Fruit fly (Drosophila melanogaster) whole organism, embryonic: Measurements from ENCODE around the gene mRpL28.

ENCODE experiments used
- Asciz ChIP-seq: fragments of 200-800 bp; sonication (Bioruptor generic); optimal IDR thresholded peaks from 2 replicates; lab custom pipeline; 2017; ENCODE audit warnings: missing biosample characterization, mild to moderate bottlenecking, missing genetic modification characterization, missing genetic modification reagents
- B-H1 ChIP-seq: fragments of 200-800 bp; sonication (Bioruptor generic); IDR thresholded peaks from 3 replicates; pipeline ENCODE4 v1.3.6; 2022; ENCODE audit warnings: missing biosample characterization, missing genetic modification characterization
- CG10147 ChIP-seq: fragments of 200-800 bp; sonication (Bioruptor generic); optimal IDR thresholded peaks from 2 replicates; lab custom pipeline; 2019; ENCODE audit warnings: missing biosample characterization, mild to moderate bottlenecking, missing genetic modification characterization, moderate library complexity
- CG11504 ChIP-seq: fragments of 200-800 bp; sonication (Bioruptor generic); optimal IDR thresholded peaks from 3 replicates; lab custom pipeline; 2019; ENCODE audit warnings: missing biosample characterization, mild to moderate bottlenecking, missing genetic modification characterization, moderate library complexity
- CG14710 ChIP-seq: fragments of 200-800 bp; sonication (Bioruptor generic); optimal IDR thresholded peaks from 3 replicates; lab custom pipeline; 2019; ENCODE audit warnings: missing biosample characterization, mild to moderate bottlenecking, missing genetic modification characterization, moderate library complexity
- CG16779 ChIP-seq: fragments of 200-800 bp; sonication (Bioruptor generic); IDR thresholded peaks from 2 replicates; pipeline ENCODE4 v1.3.6; 2022; ENCODE audit warnings: missing biosample characterization, missing genetic modification characterization
- CG16863 ChIP-seq: fragments of 200-800 bp; sonication (Bioruptor generic); optimal IDR thresholded peaks from 3 replicates; lab custom pipeline; 2016; ENCODE audit warnings: missing biosample characterization, missing genetic modification characterization
- CG18764 ChIP-seq: fragments of 200-800 bp; sonication (Bioruptor generic); optimal IDR thresholded peaks from 3 replicates; lab custom pipeline; 2016; ENCODE audit warnings: missing biosample characterization, missing genetic modification characterization
- CG2712 ChIP-seq: fragments of 200-800 bp; optimal IDR thresholded peaks from 3 replicates; lab custom pipeline; 2019; ENCODE audit warnings: missing biosample characterization, mild to moderate bottlenecking, missing genetic modification characterization, moderate library complexity
- CG3407 ChIP-seq: fragments of 200-800 bp; sonication (Bioruptor generic); optimal IDR thresholded peaks from 2 replicates; lab custom pipeline; 2018; ENCODE audit warnings: missing biosample characterization, mild to moderate bottlenecking, missing genetic modification characterization
- CG4854 ChIP-seq: fragments of 200-800 bp; sonication (Bioruptor generic); optimal IDR thresholded peaks from 2 replicates; lab custom pipeline; 2016; ENCODE audit warnings: missing biosample characterization, missing genetic modification characterization, inconsistent platforms
- CG6765 ChIP-seq: fragments of 200-800 bp; sonication (Bioruptor generic); optimal IDR thresholded peaks from 3 replicates; lab custom pipeline; 2017; ENCODE audit warnings: missing biosample characterization, mild to moderate bottlenecking, missing genetic modification characterization
- CG7556 ChIP-seq: fragments of 200-800 bp; sonication (Bioruptor generic); optimal IDR thresholded peaks from 2 replicates; lab custom pipeline; 2017; ENCODE audit warnings: missing biosample characterization, mild to moderate bottlenecking, missing genetic modification characterization
- CG7839 ChIP-seq: fragments of 200-800 bp; sonication (Bioruptor generic); optimal IDR thresholded peaks from 3 replicates; lab custom pipeline; 2018; ENCODE audit warnings: missing biosample characterization, mild to moderate bottlenecking, missing genetic modification characterization, moderate library complexity
- CG8478 ChIP-seq: fragments of >200 bp; optimal IDR thresholded peaks from 2 replicates; lab custom pipeline; 2018
- CG9727 ChIP-seq: fragments of 200-800 bp; sonication (Bioruptor generic); optimal IDR thresholded peaks from 3 replicates; lab custom pipeline; 2017; ENCODE audit warnings: missing biosample characterization, mild to moderate bottlenecking, missing genetic modification characterization
- CG9817 ChIP-seq: fragments of 200-800 bp; sonication (Bioruptor generic); optimal IDR thresholded peaks from 2 replicates; lab custom pipeline; 2018; ENCODE audit warnings: missing biosample characterization, mild to moderate bottlenecking, missing genetic modification characterization, moderate library complexity
- CG9876 ChIP-seq: fragments of 200-800 bp; sonication (Bioruptor generic); optimal IDR thresholded peaks from 2 replicates; lab custom pipeline; 2016; ENCODE audit warnings: missing biosample characterization, missing genetic modification characterization
- CTCF ChIP-seq: fragments of 200-800 bp; sonication (Bioruptor generic); optimal IDR thresholded peaks from 2 replicates; lab custom pipeline; 2017; ENCODE audit warnings: missing biosample characterization, mild to moderate bottlenecking, missing genetic modification characterization, moderate library complexity
- CoRest ChIP-seq: fragments of 200-800 bp; sonication (Bioruptor generic); optimal IDR thresholded peaks from 3 replicates; lab custom pipeline; 2018; ENCODE audit warnings: missing biosample characterization, mild to moderate bottlenecking, missing genetic modification characterization, moderate library complexity
- Dad ChIP-seq: fragments of 200-800 bp; sonication (Bioruptor generic); optimal IDR thresholded peaks from 3 replicates; lab custom pipeline; 2016; ENCODE audit warnings: missing biosample characterization, missing genetic modification characterization
- Hand ChIP-seq: fragments of 200-800 bp; sonication (Bioruptor generic); optimal IDR thresholded peaks from 2 replicates; lab custom pipeline; 2017; ENCODE audit warnings: mild to moderate bottlenecking, missing biosample characterization, missing genetic modification reagents, missing genetic modification characterization
- Hey ChIP-seq: fragments of 200-800 bp; sonication (Bioruptor generic); optimal IDR thresholded peaks from 3 replicates; lab custom pipeline; 2018; ENCODE audit warnings: missing biosample characterization, mild to moderate bottlenecking, missing genetic modification characterization
- HmgD ChIP-seq: fragments of 200-800 bp; sonication (Bioruptor generic); optimal IDR thresholded peaks from 3 replicates; lab custom pipeline; 2016; ENCODE audit warnings: missing biosample characterization, missing genetic modification characterization
- Hmr ChIP-seq: fragments of 200-800 bp; sonication (Bioruptor generic); optimal IDR thresholded peaks from 3 replicates; lab custom pipeline; 2017; ENCODE audit warnings: mild to moderate bottlenecking, missing biosample characterization, missing genetic modification reagents, missing genetic modification characterization
- MBD-R2 ChIP-seq: fragments of 200-800 bp; sonication (Bioruptor generic); IDR thresholded peaks from 2 replicates; pipeline ENCODE4 v1.3.6; 2022; ENCODE audit warnings: missing biosample characterization, missing genetic modification characterization
- MTF-1 ChIP-seq: fragments of 200-800 bp; sonication (Bioruptor generic); optimal IDR thresholded peaks from 2 replicates; lab custom pipeline; 2018; ENCODE audit warnings: missing biosample characterization, mild to moderate bottlenecking, missing genetic modification characterization, borderline replicate concordance
- Rx ChIP-seq: fragments of 200-800 bp; sonication (Bioruptor generic); IDR thresholded peaks from 2 replicates; pipeline ENCODE4 v1.3.6; 2022; ENCODE audit warnings: missing biosample characterization, missing genetic modification characterization
- Side ChIP-seq: fragments of 200-800 bp; sonication (Bioruptor generic); optimal IDR thresholded peaks from 2 replicates; lab custom pipeline; 2016; ENCODE audit warnings: missing biosample characterization, missing genetic modification characterization
- Vsx1 ChIP-seq: fragments of 200-800 bp; sonication (Bioruptor generic); optimal IDR thresholded peaks from 2 replicates; lab custom pipeline; 2017; ENCODE audit warnings: missing biosample characterization, mild to moderate bottlenecking, missing genetic modification characterization, missing genetic modification reagents
- al ChIP-seq: fragments of 200-800 bp; sonication (Bioruptor generic); IDR thresholded peaks from 2 replicates; pipeline ENCODE4 v1.3.6; 2022; ENCODE audit warnings: missing biosample characterization, missing genetic modification characterization
- ato ChIP-seq: fragments of 200-800 bp; sonication (Bioruptor generic); IDR thresholded peaks from 2 replicates; pipeline ENCODE4 v1.3.6; 2022; ENCODE audit warnings: missing biosample characterization, missing genetic modification characterization; ENCODE audit not compliant: partially characterized antibody
- az2 ChIP-seq: fragments of 200-800 bp; sonication (Bioruptor generic); optimal IDR thresholded peaks from 3 replicates; lab custom pipeline; 2016; ENCODE audit warnings: missing biosample characterization, missing genetic modification characterization
- eyg ChIP-seq: fragments of 200-800 bp; sonication (Bioruptor generic); optimal IDR thresholded peaks from 3 replicates; lab custom pipeline; 2016; ENCODE audit warnings: missing biosample characterization, missing genetic modification characterization
- ftz-f1 ChIP-seq: fragments of 200-800 bp; sonication (Bioruptor generic); optimal IDR thresholded peaks from 2 replicates; lab custom pipeline; 2016; ENCODE audit warnings: missing biosample characterization, missing genetic modification characterization
- grn ChIP-seq: fragments of 200-800 bp; sonication (Bioruptor generic); optimal IDR thresholded peaks from 3 replicates; lab custom pipeline; 2017; ENCODE audit warnings: missing biosample characterization, missing genetic modification characterization
- hb ChIP-seq: fragments of 200-800 bp; sonication (Bioruptor generic); IDR thresholded peaks from 3 replicates; pipeline ENCODE4 v1.3.6; 2022; ENCODE audit warnings: missing biosample characterization, missing genetic modification characterization; ENCODE audit not compliant: partially characterized antibody
- her ChIP-seq: fragments of 200-800 bp; sonication (Bioruptor generic); optimal IDR thresholded peaks from 2 replicates; lab custom pipeline; 2016; ENCODE audit warnings: missing biosample characterization, missing genetic modification characterization
- inv ChIP-seq: fragments of 200-800 bp; sonication (Bioruptor generic); IDR thresholded peaks from 2 replicates; pipeline ENCODE4 v1.3.6; 2022; ENCODE audit warnings: missing biosample characterization, missing genetic modification characterization; ENCODE audit not compliant: partially characterized antibody
- lmd ChIP-seq: fragments of 200-800 bp; sonication (Bioruptor generic); IDR thresholded peaks from 2 replicates; pipeline ENCODE4 v1.3.6; 2022; ENCODE audit warnings: missing biosample characterization, missing genetic modification characterization
- nmo ChIP-seq: fragments of 200-800 bp; sonication (Bioruptor generic); optimal IDR thresholded peaks from 2 replicates; lab custom pipeline; 2018; ENCODE audit warnings: missing biosample characterization, mild to moderate bottlenecking, missing genetic modification characterization, moderate library complexity
- onecut ChIP-seq: fragments of 200-800 bp; sonication (Bioruptor generic); IDR thresholded peaks from 2 replicates; pipeline ENCODE4 v1.3.6; 2022; ENCODE audit warnings: missing biosample characterization, missing genetic modification characterization
- pho ChIP-seq: fragments of 200-800 bp; sonication (Bioruptor generic); optimal IDR thresholded peaks from 2 replicates; lab custom pipeline; 2016; ENCODE audit warnings: missing biosample characterization, missing genetic modification characterization
- pita ChIP-seq: fragments of 200-800 bp; sonication (Bioruptor generic); optimal IDR thresholded peaks from 2 replicates; lab custom pipeline; 2017; ENCODE audit warnings: missing biosample characterization, mild to moderate bottlenecking, missing genetic modification characterization
- pzg ChIP-seq: fragments of 200-800 bp; sonication (Bioruptor generic); optimal IDR thresholded peaks from 3 replicates; lab custom pipeline; 2018; ENCODE audit warnings: missing biosample characterization, mild to moderate bottlenecking, missing genetic modification characterization, moderate library complexity
- row ChIP-seq: fragments of 200-800 bp; sonication (Bioruptor generic); IDR thresholded peaks from 3 replicates; pipeline ENCODE4 v1.3.6; 2022; ENCODE audit warnings: missing biosample characterization, missing genetic modification characterization
- sens ChIP-seq: fragments of 200-800 bp; sonication (Bioruptor generic); peaks from one replicate; lab custom pipeline; 2016; ENCODE audit warnings: missing biosample characterization, missing genetic modification characterization
- shn ChIP-seq: fragments of 200-800 bp; sonication (Bioruptor generic); optimal IDR thresholded peaks from 3 replicates; lab custom pipeline; 2016; ENCODE audit warnings: missing biosample characterization, missing genetic modification characterization
- trem ChIP-seq: fragments of 200-800 bp; optimal IDR thresholded peaks from 3 replicates; lab custom pipeline; 2019; ENCODE audit warnings: missing biosample characterization, mild to moderate bottlenecking, missing genetic modification characterization, moderate library complexity
- twi ChIP-seq: fragments of 200-800 bp; optimal IDR thresholded peaks from 2 replicates; lab custom pipeline; 2019; ENCODE audit warnings: missing biosample characterization, mild to moderate bottlenecking, missing genetic modification characterization, moderate library complexity
- usp ChIP-seq: fragments of >200 bp; optimal IDR thresholded peaks from 2 replicates; lab custom pipeline; 2017; ENCODE audit warnings: missing biosample characterization, missing genetic modification characterization

The mRpL28 gene

dm6 chr2L:5009306-5010030 is 35.7 kb downstream of the mRpL28 start, which contains the start of gene Rtnl1 (continued):
- TF ChIP-seq CG14710 (tag; lab: Kevin White, UChicago) (peak; percentile 68), CG11504 (tag; lab: Kevin White, UChicago) (peak; percentile 93), CG2712 (peak; percentile 60), usp (GFP tag; lab: Kevin White, UChicago) (no peak), B-H1 (GFP tag; lab: Robert Waterston, UW) (no peak), CG7839 (tag; lab: Kevin White, UChicago) (no peak), MBD-R2 (GFP tag; lab: Robert Waterston, UW) (peak; percentile 80), shn (peak; percentile 29), MTF-1 (GFP tag; lab: Kevin White, UChicago) (no peak), pita (GFP tag; lab: Kevin White, UChicago) (peak; percentile 93), lmd (no peak), Hey (tag; lab: Kevin White, UChicago) (no peak), trem (tag; lab: Kevin White, UChicago) (peak; percentile 81), CG16863 (GFP tag; lab: Kevin White, UChicago) (peak; percentile 23), CG7556 (GFP tag; lab: Kevin White, UChicago) (peak; percentile 8), CTCF (GFP tag; lab: Kevin White, UChicago) (peak; percentile 78), CG18764 (GFP tag; lab: Kevin White, UChicago) (no peak), pho (GFP tag; lab: Kevin White, UChicago) (peak; percentile 49), row (GFP tag; lab: Robert Waterston, UW) (peak; percentile 57), inv (GFP tag; lab: Robert Waterston, UW) (peak; percentile 85), CG9727 (GFP tag; lab: Kevin White, UChicago) (peak; percentile 25), ftz-f1 (GFP tag; lab: Kevin White, UChicago) (peak; percentile 96), CG10147 (GFP tag; lab: Kevin White, UChicago) (peak; percentile 27), al (GFP tag; lab: Robert Waterston, UW) (peak; percentile 37; the same call in 1 of the 2 replicates), CG8478 (peak; percentile 66), Dad (GFP tag; lab: Kevin White, UChicago) (peak; percentile 20), sens (peak; percentile 85), Hand (GFP tag; lab: Kevin White, UChicago) (no peak), Vsx1 (no peak), Rx (GFP tag; lab: Robert Waterston, UW) (no peak), pzg (GFP tag; lab: Kevin White, UChicago) (peak; percentile 99), CG9817 (tag; lab: Kevin White, UChicago) (peak; percentile 9), her (GFP tag; lab: Kevin White, UChicago) (peak; percentile 32), ato (GFP tag; lab: Robert Waterston, UW) (peak; percentile 67), Asciz (GFP tag; lab: Kevin White, UChicago) (peak; percentile 88), nmo (GFP tag; lab: Kevin White, UChicago) (peak; percentile 76), CG3407 (GFP tag; lab: Kevin White, UChicago) (no peak), eyg (GFP tag; lab: Kevin White, UChicago) (no peak), grn (GFP tag; lab: Kevin White, UChicago) (no peak), onecut (GFP tag; lab: Robert Waterston, UW) (0 out of 2 replicates have a peak, but pooled peaks have one; percentile 4), twi (tag; lab: Kevin White, UChicago) (no peak), az2 (GFP tag; lab: Kevin White, UChicago) (peak; percentile 3), CoRest (tag; lab: Kevin White, UChicago) (peak; percentile 48), HmgD (GFP tag; lab: Kevin White, UChicago) (peak; percentile 88), CG9876 (GFP tag; lab: Kevin White, UChicago) (peak; percentile 59), CG4854 (peak; percentile 2), Side (GFP tag; lab: Kevin White, UChicago) (peak; percentile 3), CG16779 (GFP tag; lab: Robert Waterston, UW) (no peak), hb (GFP tag; lab: Robert Waterston, UW) (peak; percentile 79), Hmr (GFP tag; lab: Kevin White, UChicago) (peak; percentile 73), CG6765 (GFP tag; lab: Kevin White, UChicago) (no peak)
